Worm (Caenorhabditis elegans) whole organism, L4 larva: Measurements from ENCODE around the gene srh-237.

Experiments
- D1046.2 ChIP-seq: fragments of 200-800 bp; sonication (Bioruptor generic); IDR thresholded peaks from 2 replicates; pipeline ENCODE4 v1.3.6; 2022; ENCODE audit warnings: missing genetic modification characterization, missing compliant biosample characterization
- F44E2.7 ChIP-seq: fragments of 200-800 bp; sonication (Bioruptor generic); IDR thresholded peaks from 2 replicates; pipeline ENCODE4 v2.1.2; 2022; ENCODE audit warnings: missing genetic modification characterization, missing compliant biosample characterization
- F49E8.2 ChIP-seq: sonication (generic microtip); optimal IDR thresholded peaks from 2 replicates; lab custom pipeline; 2016; ENCODE audit warnings: missing compliant biosample characterization, mild to moderate bottlenecking, missing genetic modification characterization, borderline replicate concordance
- ZK546.5 ChIP-seq, 2 experiments: sonication (generic microtip); optimal IDR thresholded peaks; 2 replicates each; lab custom pipeline; 2017; ENCODE audit warnings: missing biosample characterization in 2 of 2, missing genetic modification characterization in 2 of 2
- aha-1 ChIP-seq: fragments of 150-350 bp; peaks from one replicate; lab custom pipeline; 2014; ENCODE audit warnings: missing biosample characterization, missing genetic modification characterization
- daf-16 ChIP-seq, 3 experiments: sonication (generic microtip); optimal IDR thresholded peaks; 2 replicates each; lab custom pipeline; 2016 to 2017; ENCODE audit warnings: missing genetic modification characterization in 3 of 3, missing genetic modification reagents in 3 of 3, mild to moderate bottlenecking in 2 of 3, missing compliant biosample characterization in 2 of 3, missing biosample characterization in 1 of 3, moderate library complexity in 1 of 3
- dmd-6 ChIP-seq: fragments of 200-800 bp; sonication (Bioruptor generic); IDR thresholded peaks from 2 replicates; pipeline ENCODE4 v1.3.6; 2022; ENCODE audit warnings: missing genetic modification reagents, missing genetic modification characterization, missing compliant biosample characterization
- dve-1 ChIP-seq: sonication (generic microtip); optimal IDR thresholded peaks from 2 replicates; lab custom pipeline; 2017; ENCODE audit warnings: antibody characterized with exemption, mild to moderate bottlenecking, missing genetic modification characterization, missing compliant biosample characterization; ENCODE audit not compliant: insufficient read depth
- egl-43 ChIP-seq: fragments of 200-800 bp; sonication (Bioruptor generic); IDR thresholded peaks from 2 replicates; pipeline ENCODE4 v1.3.6; 2022; ENCODE audit warnings: missing genetic modification reagents, missing genetic modification characterization, missing compliant biosample characterization
- hlh-11 ChIP-seq: fragments of 200-800 bp; sonication (Bioruptor generic); optimal IDR thresholded peaks from 2 replicates; lab custom pipeline; 2018; ENCODE audit warnings: mild to moderate bottlenecking, missing genetic modification characterization, missing compliant biosample characterization
- hlh-30 ChIP-seq: sonication (generic microtip); optimal IDR thresholded peaks from 2 replicates; lab custom pipeline; 2017; ENCODE audit warnings: antibody characterized with exemption, mild to moderate bottlenecking, missing genetic modification characterization, missing compliant biosample characterization; ENCODE audit not compliant: insufficient read depth
- hmg-1.1 ChIP-seq: fragments of 200-800 bp; sonication (Bioruptor generic); IDR thresholded peaks from 2 replicates; pipeline ENCODE4 v1.3.6; 2022; ENCODE audit warnings: missing genetic modification reagents, missing genetic modification characterization, missing compliant biosample characterization
- jun-1 ChIP-seq: fragments of 150-350 bp; optimal IDR thresholded peaks from 2 replicates; lab custom pipeline; 2014; ENCODE audit warnings: missing biosample characterization, missing genetic modification reagents, missing genetic modification characterization
- lin-15B ChIP-seq: fragments of 150-350 bp; sonication (generic microtip); optimal IDR thresholded peaks from 3 replicates; lab custom pipeline; 2014; ENCODE audit warnings: missing biosample characterization, missing genetic modification characterization
- lsy-2 ChIP-seq, 2 experiments: fragments of 150-350 bp in 1 of 2; sonication (generic microtip) in 1 of 2; optimal IDR thresholded peaks; 2 replicates each; lab custom pipeline; 2014 to 2017; ENCODE audit warnings: missing biosample characterization in 2 of 2, missing genetic modification characterization in 2 of 2
- madf-5 ChIP-seq, 2 experiments: fragments of 200-800 bp; sonication (Bioruptor generic); IDR thresholded peaks; 2 replicates each; pipeline ENCODE4 v1.3.6; 2022; ENCODE audit warnings: missing compliant biosample characterization in 2 of 2, missing genetic modification characterization in 2 of 2
- mep-1 ChIP-seq: fragments of 150-350 bp; sonication (generic microtip); optimal IDR thresholded peaks from 3 replicates; lab custom pipeline; 2014; ENCODE audit warnings: missing biosample characterization, missing genetic modification characterization
- mxl-3 ChIP-seq: fragments of 200-800 bp; sonication (Bioruptor generic); optimal IDR thresholded peaks from 2 replicates; lab custom pipeline; 2018; ENCODE audit warnings: mild to moderate bottlenecking, missing genetic modification characterization, missing compliant biosample characterization
- nhr-237 ChIP-seq: sonication (generic microtip); optimal IDR thresholded peaks from 2 replicates; lab custom pipeline; 2017; ENCODE audit warnings: missing biosample characterization, missing genetic modification characterization
- nhr-28 ChIP-seq: fragments of 150-350 bp; optimal IDR thresholded peaks from 2 replicates; lab custom pipeline; 2014; ENCODE audit warnings: missing biosample characterization, missing genetic modification characterization
- nhr-41 ChIP-seq: fragments of 200-800 bp; sonication (Bioruptor generic); IDR thresholded peaks from 2 replicates; pipeline ENCODE4 v1.3.6; 2022; ENCODE audit warnings: missing genetic modification reagents, missing genetic modification characterization, missing compliant biosample characterization
- nhr-77 ChIP-seq: fragments of 150-350 bp; optimal IDR thresholded peaks from 2 replicates; lab custom pipeline; 2014; ENCODE audit warnings: missing biosample characterization, missing genetic modification characterization
- php-3 ChIP-seq: fragments of 200-800 bp; sonication (Bioruptor generic); IDR thresholded peaks from 2 replicates; pipeline ENCODE4 v1.3.6; 2022; ENCODE audit warnings: missing genetic modification reagents, missing genetic modification characterization, missing compliant biosample characterization
- pqm-1 ChIP-seq: sonication (generic microtip); optimal IDR thresholded peaks from 2 replicates; lab custom pipeline; 2017; ENCODE audit warnings: missing biosample characterization, missing genetic modification characterization
- sdz-12 ChIP-seq: fragments of 200-800 bp; sonication (Bioruptor generic); optimal IDR thresholded peaks from 2 replicates; lab custom pipeline; 2018; ENCODE audit warnings: mild to moderate bottlenecking, missing genetic modification characterization, missing compliant biosample characterization
- set-16 ChIP-seq: fragments of 200-800 bp; sonication (Bioruptor generic); IDR thresholded peaks from 2 replicates; pipeline ENCODE4 v1.3.6; 2022; ENCODE audit warnings: missing genetic modification reagents, missing genetic modification characterization, missing compliant biosample characterization
- skn-1 ChIP-seq: fragments of 150-350 bp; optimal IDR thresholded peaks from 2 replicates; lab custom pipeline; 2014; ENCODE audit warnings: missing biosample characterization, missing genetic modification characterization
- tra-1 ChIP-seq: fragments of 200-800 bp; sonication (Bioruptor generic); IDR thresholded peaks from 2 replicates; pipeline ENCODE4 v1.3.6; 2022; ENCODE audit warnings: missing genetic modification reagents, missing genetic modification characterization, missing compliant biosample characterization
- unc-39 ChIP-seq: sonication (generic microtip); optimal IDR thresholded peaks from 2 replicates; lab custom pipeline; 2017; ENCODE audit warnings: missing biosample characterization, missing genetic modification characterization
- unc-62 ChIP-seq, 3 experiments: fragments of 150-350 bp in 1 of 3; sonication (generic microtip); optimal IDR thresholded peaks in 2 of 3; peaks in 1 of 3; 1 replicate in 1 of 3; 2 replicates in 2 of 3; lab custom pipeline; 2014 to 2017; ENCODE audit warnings: missing biosample characterization in 3 of 3, missing genetic modification characterization in 3 of 3, missing genetic modification reagents in 3 of 3, missing genotype in 1 of 3
- vab-7 ChIP-seq: fragments of 200-800 bp; sonication (Bioruptor generic); IDR thresholded peaks from 2 replicates; pipeline ENCODE4 v1.3.6; 2022; ENCODE audit warnings: missing genetic modification reagents, missing genetic modification characterization, missing compliant biosample characterization
- zag-1 ChIP-seq: fragments of 150-350 bp; optimal IDR thresholded peaks from 2 replicates; lab custom pipeline; 2014; ENCODE audit warnings: missing biosample characterization, missing genetic modification characterization

The srh-237 gene

ce11 chrV:17089931-17090429, at the start of gene srh-237:
Gene srh-237, plus strand, starts transcription at chrV:17090379.
- TF ChIP-seq set-16 (no peak), daf-16 (GFP tag; optimal IDR thresholded peaks at IDR 0.05; lab: Kevin White, UChicago) (no peak), daf-16 (tag; optimal IDR thresholded peaks at IDR 0.05; lab: Kevin White, UChicago) (peak; percentile 42), unc-62 (GFP tag; optimal IDR thresholded peaks at IDR 0.05 in 1 of 2; lab: Kevin White, UChicago) (peak in 1 of 2 experiments; percentile 24), unc-62 (tag; optimal IDR thresholded peaks at IDR 0.05; lab: Kevin White, UChicago) (no peak), hlh-11 (tag; lab: Kevin White, UChicago) (peak; percentile 60), php-3 (GFP tag; lab: Robert Waterston, UW) (0 out of 2 replicates have a peak, but pooled peaks have one; percentile 20), jun-1 (tag; lab: Kevin White, UChicago) (no peak), mxl-3 (GFP tag; lab: Kevin White, UChicago) (peak; percentile 4), F49E8.2 (tag; lab: Kevin White, UChicago) (no peak), aha-1 (tag; lab: Kevin White, UChicago) (peak; percentile 64), nhr-28 (tag; lab: Kevin White, UChicago) (peak; percentile 19), tra-1 (no peak), dmd-6 (GFP tag; lab: Robert Waterston, UW) (peak; percentile 86), nhr-77 (peak; percentile 3), pqm-1 (tag; lab: Kevin White, UChicago) (peak; percentile 58)
- TF ChIP-seq, all 104 proteins: peak for 10

ce11 chrV:17042263-17042662, 47.9 kb upstream of the srh-237 start, which contains the start of gene hpo-33:
Gene hpo-33, plus strand, starts transcription at chrV:17042563.
- TF ChIP-seq F44E2.7 (GFP tag; lab: Robert Waterston, UW) (no peak), dve-1 (tag; lab: Kevin White, UChicago) (no peak), ZK546.5 (tag; optimal IDR thresholded peaks at IDR 0.05; lab: Kevin White, UChicago) (no peak), vab-7 (no peak)

ce11 chrV:17044500-17044899, 45.7 kb upstream of the srh-237 start, which contains the start of gene F28B1.2:
Gene F28B1.2, plus strand, starts transcription at chrV:17044800.
- TF ChIP-seq php-3 (GFP tag; lab: Robert Waterston, UW) (no peak), hmg-1.1 (GFP tag; lab: Robert Waterston, UW) (no peak), zag-1 (tag; lab: Kevin White, UChicago) (no peak)

ce11 chrV:17059987-17060386, 30.2 kb upstream of the srh-237 start, which contains the start of gene sri-66:
Gene sri-66, plus strand, starts transcription at chrV:17060287.
- TF ChIP-seq egl-43 (GFP tag; lab: Robert Waterston, UW): no peak
- no peak for TF ChIP-seq nhr-237 (tag; lab: Kevin White, UChicago)
- no peak for TF ChIP-seq nhr-41 (GFP tag; lab: Robert Waterston, UW)
- no peak for TF ChIP-seq D1046.2 (GFP tag; lab: Robert Waterston, UW)
- no peak for TF ChIP-seq sdz-12 (GFP tag; lab: Kevin White, UChicago)
- no peak for TF ChIP-seq lsy-2 (tag; optimal IDR thresholded peaks at IDR 0.05; lab: Kevin White, UChicago)
- TF ChIP-seq mep-1 (tag; lab: Kevin White, UChicago): no peak
- no peak for TF ChIP-seq unc-39 (tag; lab: Kevin White, UChicago)
- no peak for TF ChIP-seq skn-1 (tag; lab: Kevin White, UChicago)
- no peak for TF ChIP-seq pqm-1 (tag; lab: Kevin White, UChicago)
- TF ChIP-seq dmd-6 (GFP tag; lab: Robert Waterston, UW): no peak
- no peak for TF ChIP-seq hlh-30 (tag; lab: Kevin White, UChicago)
- no peak for TF ChIP-seq lin-15B (tag; lab: Kevin White, UChicago)
- no peak for TF ChIP-seq madf-5 (GFP tag; IDR thresholded peaks at IDR 0.05; lab: Robert Waterston, UW)
